1 fruit fly cellular context compared by ENCODE assay signal in genomic region chr3R:11948903-11949358, dm6.
TF ChIP-seq lines count a peak whose summit lies in the region.

TSS of gene Cad87A (minus strand) at chr3R:11949129.

TF ChIP-seq in whole organism, embryonic, 481 proteins besides CTCF, POLR2A, EP300 and RAD21 (continued from another document):
- no peak for TF ChIP-seq CG2129 (GFP tag; IDR thresholded peaks at IDR 0.05; lab: Robert Waterston, UW; ENCODE audit: partially characterized antibody)
- TF ChIP-seq her (GFP tag; optimal IDR thresholded peaks at IDR 0.05; lab: Kevin White, UChicago): peak; percentile 21
- peak; percentile 38 for TF ChIP-seq CG11504 (tag; optimal IDR thresholded peaks at IDR 0.05; lab: Kevin White, UChicago)
- TF ChIP-seq sima (GFP tag; optimal IDR thresholded peaks at IDR 0.05; lab: Kevin White, UChicago): no peak
- no peak for TF ChIP-seq zen2 (GFP tag; IDR thresholded peaks at IDR 0.05; lab: Robert Waterston, UW; ENCODE audit: partially characterized antibody)
- TF ChIP-seq Fer2 (tag; optimal IDR thresholded peaks at IDR 0.05; lab: Kevin White, UChicago): no peak
- TF ChIP-seq dmrt11E (tag; optimal IDR thresholded peaks at IDR 0.05; lab: Kevin White, UChicago): no peak
- no peak for TF ChIP-seq CG31224 (GFP tag; IDR thresholded peaks at IDR 0.05; lab: Robert Waterston, UW)
- TF ChIP-seq Ada2b (GFP tag; IDR thresholded peaks at IDR 0.05; lab: Robert Waterston, UW): no peak
- TF ChIP-seq row (GFP tag; IDR thresholded peaks at IDR 0.05; lab: Robert Waterston, UW): no peak
- TF ChIP-seq schlank (tag; optimal IDR thresholded peaks at IDR 0.05; lab: Kevin White, UChicago): no peak
- no peak for TF ChIP-seq dysf (GFP tag; IDR thresholded peaks at IDR 0.05; lab: Robert Waterston, UW)
- no peak for TF ChIP-seq yki (optimal IDR thresholded peaks at IDR 0.05; lab: Kevin White, UChicago)
- no peak for TF ChIP-seq bbx (GFP tag; IDR thresholded peaks at IDR 0.05; lab: Robert Waterston, UW; ENCODE audit: partially characterized antibody)
- no peak for TF ChIP-seq Atf-2 (GFP tag; optimal IDR thresholded peaks at IDR 0.05; lab: Kevin White, UChicago)
- TF ChIP-seq tll (GFP tag; optimal IDR thresholded peaks at IDR 0.05; lab: Kevin White, UChicago): peak in 1 of 2 experiments; percentile 85
- TF ChIP-seq Spps (tag; optimal IDR thresholded peaks at IDR 0.05; lab: Kevin White, UChicago): no peak
- no peak for TF ChIP-seq Dip3 (GFP tag; optimal IDR thresholded peaks at IDR 0.05; lab: Kevin White, UChicago)
- no peak for TF ChIP-seq Ets97D (GFP tag; optimal IDR thresholded peaks at IDR 0.05; lab: Kevin White, UChicago)
- TF ChIP-seq CG4424 (GFP tag; optimal IDR thresholded peaks at IDR 0.05; lab: Kevin White, UChicago): no peak
- no peak for TF ChIP-seq CG1602 (GFP tag; optimal IDR thresholded peaks at IDR 0.05; lab: Kevin White, UChicago)
- TF ChIP-seq CG12071 (GFP tag; optimal IDR thresholded peaks at IDR 0.05; lab: Kevin White, UChicago): peak; percentile 45
- TF ChIP-seq CG1603 (tag; optimal IDR thresholded peaks at IDR 0.05; lab: Kevin White, UChicago): peak; percentile 49
- TF ChIP-seq CG6854 (GFP tag; optimal IDR thresholded peaks at IDR 0.05; lab: Kevin White, UChicago): no peak
- no peak for TF ChIP-seq odd (GFP tag; optimal IDR thresholded peaks at IDR 0.05; lab: Kevin White, UChicago)
- no peak for TF ChIP-seq ash1 (GFP tag; optimal IDR thresholded peaks at IDR 0.05; lab: Kevin White, UChicago)
- TF ChIP-seq CG9817 (tag; optimal IDR thresholded peaks at IDR 0.05; lab: Kevin White, UChicago): no peak
- TF ChIP-seq BtbVII (GFP tag; optimal IDR thresholded peaks at IDR 0.05; lab: Kevin White, UChicago): no peak
- no peak for TF ChIP-seq Dbx (GFP tag; IDR thresholded peaks at IDR 0.05; lab: Robert Waterston, UW)
- TF ChIP-seq cg (GFP tag; optimal IDR thresholded peaks at IDR 0.05; lab: Kevin White, UChicago): peak; percentile 96
- no peak for TF ChIP-seq CG6791 (GFP tag; IDR thresholded peaks at IDR 0.05; lab: Robert Waterston, UW; ENCODE audit: partially characterized antibody)
- TF ChIP-seq GATAe (GFP tag; conservative IDR thresholded peaks at IDR 0.05; lab: Robert Waterston, UW): no peak
- TF ChIP-seq otp (GFP tag; IDR thresholded peaks at IDR 0.05; lab: Robert Waterston, UW): no peak
- TF ChIP-seq CG16863 (GFP tag; optimal IDR thresholded peaks at IDR 0.05; lab: Kevin White, UChicago): no peak
- no peak for TF ChIP-seq unc-4 (GFP tag; IDR thresholded peaks at IDR 0.05; lab: Robert Waterston, UW; ENCODE audit: partially characterized antibody)
- TF ChIP-seq Nf-YB (GFP tag; optimal IDR thresholded peaks at IDR 0.05; lab: Kevin White, UChicago): no peak
- peak; percentile 38 for TF ChIP-seq HmgD (GFP tag; optimal IDR thresholded peaks at IDR 0.05; lab: Kevin White, UChicago)
- TF ChIP-seq CG1529 (GFP tag; optimal IDR thresholded peaks at IDR 0.05; lab: Kevin White, UChicago): no peak
- no peak for TF ChIP-seq gt (GFP tag; IDR thresholded peaks at IDR 0.05; lab: Robert Waterston, UW)
- TF ChIP-seq Camta (GFP tag; optimal IDR thresholded peaks at IDR 0.05; lab: Kevin White, UChicago): peak; percentile 7
- no peak for TF ChIP-seq tup (GFP tag; optimal IDR thresholded peaks at IDR 0.05; lab: Kevin White, UChicago)
- peak; percentile 7 for TF ChIP-seq CG8281 (tag; optimal IDR thresholded peaks at IDR 0.05; lab: Kevin White, UChicago)
- TF ChIP-seq CG17359 (tag; optimal IDR thresholded peaks at IDR 0.05; lab: Kevin White, UChicago): peak; percentile 23
- no peak for TF ChIP-seq eyg (GFP tag; optimal IDR thresholded peaks at IDR 0.05; lab: Kevin White, UChicago)
- no peak for TF ChIP-seq wdn (GFP tag; IDR thresholded peaks at IDR 0.05; lab: Robert Waterston, UW)
- TF ChIP-seq ham (GFP tag; IDR thresholded peaks at IDR 0.05; lab: Robert Waterston, UW): no peak
- TF ChIP-seq CG18764 (GFP tag; optimal IDR thresholded peaks at IDR 0.05; lab: Kevin White, UChicago): no peak
- TF ChIP-seq sim (GFP tag; IDR thresholded peaks at IDR 0.05; lab: Robert Waterston, UW): no peak
- no peak for TF ChIP-seq eve (GFP tag; optimal IDR thresholded peaks at IDR 0.05; lab: Kevin White, UChicago)
- no peak for TF ChIP-seq CG18476 (GFP tag; optimal IDR thresholded peaks at IDR 0.05; lab: Kevin White, UChicago)
- no peak for TF ChIP-seq CG6272 (GFP tag; IDR thresholded peaks at IDR 0.05; lab: Robert Waterston, UW)
- peak; percentile 7 for TF ChIP-seq BEAF-32 (GFP tag; optimal IDR thresholded peaks at IDR 0.05; lab: Kevin White, UChicago)
- TF ChIP-seq bigmax (GFP tag; optimal IDR thresholded peaks at IDR 0.05; lab: Kevin White, UChicago): peak; percentile 67
- no peak for TF ChIP-seq CG30403 (GFP tag; optimal IDR thresholded peaks at IDR 0.05; lab: Kevin White, UChicago)
- TF ChIP-seq D19A (tag; optimal IDR thresholded peaks at IDR 0.05; lab: Kevin White, UChicago): peak; percentile 34
- peak; percentile 15 for TF ChIP-seq maf-S (GFP tag; optimal IDR thresholded peaks at IDR 0.05; lab: Kevin White, UChicago)
- no peak for TF ChIP-seq Ets65A (GFP tag; lab: Kevin White, UChicago)
- TF ChIP-seq grn (GFP tag; optimal IDR thresholded peaks at IDR 0.05; lab: Kevin White, UChicago): no peak
- no peak for TF ChIP-seq Taf1 (GFP tag; IDR thresholded peaks at IDR 0.05; lab: Robert Waterston, UW)
- no peak for TF ChIP-seq CG14014 (GFP tag; IDR thresholded peaks at IDR 0.05; lab: Robert Waterston, UW)
- TF ChIP-seq MESR4 (GFP tag; optimal IDR thresholded peaks at IDR 0.05; lab: Kevin White, UChicago): peak; percentile 29
- TF ChIP-seq CHES-1-like (GFP tag; optimal IDR thresholded peaks at IDR 0.05; lab: Kevin White, UChicago): peak; percentile 54
- TF ChIP-seq Hand (GFP tag; optimal IDR thresholded peaks at IDR 0.05; lab: Kevin White, UChicago): no peak
- no peak for TF ChIP-seq Mad (GFP tag; optimal IDR thresholded peaks at IDR 0.05; lab: Kevin White, UChicago)
- TF ChIP-seq fd102C (GFP tag; optimal IDR thresholded peaks at IDR 0.05; lab: Kevin White, UChicago): no peak
- no peak for TF ChIP-seq CG15269 (tag; optimal IDR thresholded peaks at IDR 0.05; lab: Kevin White, UChicago)
- TF ChIP-seq Adf1 (GFP tag; IDR thresholded peaks at IDR 0.05; lab: Robert Waterston, UW): no peak
- no peak; the same call in 3 of the 4 replicates for TF ChIP-seq Gug (GFP tag; IDR thresholded peaks at IDR 0.05; lab: Robert Waterston, UW)
- no peak for TF ChIP-seq Sry-β (GFP tag; optimal IDR thresholded peaks at IDR 0.05; lab: Kevin White, UChicago)
- TF ChIP-seq sob (GFP tag; IDR thresholded peaks at IDR 0.05; lab: Robert Waterston, UW): no peak
- TF ChIP-seq tgo (GFP tag; IDR thresholded peaks at IDR 0.05; lab: Robert Waterston, UW): no peak
- TF ChIP-seq Meics (GFP tag; optimal IDR thresholded peaks at IDR 0.05; lab: Kevin White, UChicago): no peak
- TF ChIP-seq CG8478 (optimal IDR thresholded peaks at IDR 0.05; lab: Kevin White, UChicago): no peak
- TF ChIP-seq CG3407 (GFP tag; optimal IDR thresholded peaks at IDR 0.05; lab: Kevin White, UChicago): peak; percentile 14
- TF ChIP-seq aop (GFP tag; IDR thresholded peaks at IDR 0.05; lab: Robert Waterston, UW): no peak
- TF ChIP-seq CG2875 (GFP tag; optimal IDR thresholded peaks at IDR 0.05; lab: Kevin White, UChicago): peak; percentile 50
- TF ChIP-seq btn (GFP tag; optimal IDR thresholded peaks at IDR 0.05; lab: Kevin White, UChicago): no peak
- TF ChIP-seq CG5245 (GFP tag; optimal IDR thresholded peaks at IDR 0.05; lab: Kevin White, UChicago): no peak
- no peak for TF ChIP-seq CG8089 (GFP tag; optimal IDR thresholded peaks at IDR 0.05; lab: Kevin White, UChicago)
- TF ChIP-seq wor (GFP tag; IDR thresholded peaks at IDR 0.05; lab: Robert Waterston, UW): no peak
- TF ChIP-seq CG31441 (GFP tag; IDR thresholded peaks at IDR 0.05; lab: Robert Waterston, UW): no peak
- no peak for TF ChIP-seq CG3838 (GFP tag; optimal IDR thresholded peaks at IDR 0.05; lab: Kevin White, UChicago)
- no peak for TF ChIP-seq CG14860 (GFP tag; IDR thresholded peaks at IDR 0.05; lab: Robert Waterston, UW; ENCODE audit: partially characterized antibody)
- peak; percentile 91 for TF ChIP-seq gfzf (GFP tag; optimal IDR thresholded peaks at IDR 0.05; lab: Kevin White, UChicago)
- peak in 1 of 2 experiments; percentile 9 for TF ChIP-seq insv (GFP tag; optimal IDR thresholded peaks at IDR 0.05; lab: Kevin White, UChicago)
- no peak for TF ChIP-seq knrl (GFP tag; IDR thresholded peaks at IDR 0.05; lab: Robert Waterston, UW; ENCODE audit: partially characterized antibody)
- peak; percentile 47 for TF ChIP-seq Side (GFP tag; optimal IDR thresholded peaks at IDR 0.05; lab: Kevin White, UChicago)
- TF ChIP-seq Hr51 (GFP tag; optimal IDR thresholded peaks at IDR 0.05; lab: Kevin White, UChicago): no peak
- no peak for TF ChIP-seq bsh (GFP tag; optimal IDR thresholded peaks at IDR 0.05; lab: Kevin White, UChicago)
- TF ChIP-seq CG6765 (GFP tag; optimal IDR thresholded peaks at IDR 0.05; lab: Kevin White, UChicago): no peak
- no peak for TF ChIP-seq chn (GFP tag; optimal IDR thresholded peaks at IDR 0.05; lab: Kevin White, UChicago)
- TF ChIP-seq CG12942 (GFP tag; optimal IDR thresholded peaks at IDR 0.05; lab: Kevin White, UChicago): no peak
- no peak for TF ChIP-seq Blimp-1 (GFP tag; optimal IDR thresholded peaks at IDR 0.05; lab: Kevin White, UChicago)
- no peak for TF ChIP-seq twi (tag; optimal IDR thresholded peaks at IDR 0.05; lab: Kevin White, UChicago)
- no peak for TF ChIP-seq pita (GFP tag; optimal IDR thresholded peaks at IDR 0.05; lab: Kevin White, UChicago)
- TF ChIP-seq nerfin-1 (tag; optimal IDR thresholded peaks at IDR 0.05; lab: Kevin White, UChicago): peak; percentile 65
- no peak for TF ChIP-seq CG7556 (GFP tag; optimal IDR thresholded peaks at IDR 0.05; lab: Kevin White, UChicago)
- peak; percentile 49 for TF ChIP-seq CG3163 (GFP tag; optimal IDR thresholded peaks at IDR 0.05; lab: Kevin White, UChicago)
- TF ChIP-seq Fer1 (GFP tag; optimal IDR thresholded peaks at IDR 0.05; lab: Kevin White, UChicago): peak; percentile 41
- TF ChIP-seq lmd (GFP tag; IDR thresholded peaks at IDR 0.05; lab: Robert Waterston, UW): no peak
- TF ChIP-seq CG6654 (GFP tag; optimal IDR thresholded peaks at IDR 0.05; lab: Kevin White, UChicago): no peak
- no peak for TF ChIP-seq CG6254 (GFP tag; optimal IDR thresholded peaks at IDR 0.05; lab: Kevin White, UChicago)
- no peak for TF ChIP-seq vvl (GFP tag; IDR thresholded peaks at IDR 0.05; lab: Robert Waterston, UW)
- no peak for TF ChIP-seq Nf-YA (GFP tag; IDR thresholded peaks at IDR 0.05; lab: Robert Waterston, UW)
- no peak for TF ChIP-seq Bgb (GFP tag; IDR thresholded peaks at IDR 0.05; lab: Robert Waterston, UW; ENCODE audit: partially characterized antibody)
- TF ChIP-seq repo (GFP tag; optimal IDR thresholded peaks at IDR 0.05; lab: Kevin White, UChicago): peak; percentile 58
- peak; percentile 81 for TF ChIP-seq pzg (GFP tag; optimal IDR thresholded peaks at IDR 0.05; lab: Kevin White, UChicago)
- TF ChIP-seq gro (GFP tag; optimal IDR thresholded peaks at IDR 0.05; lab: Kevin White, UChicago): peak; percentile 82
- no peak for TF ChIP-seq zf30C (GFP tag; optimal IDR thresholded peaks at IDR 0.05; lab: Kevin White, UChicago)
- TF ChIP-seq NC2β (GFP tag; optimal IDR thresholded peaks at IDR 0.05; lab: Kevin White, UChicago): peak; percentile 39
- TF ChIP-seq Sry-δ (GFP tag; optimal IDR thresholded peaks at IDR 0.05; lab: Kevin White, UChicago): no peak
- TF ChIP-seq CG13296 (GFP tag; optimal IDR thresholded peaks at IDR 0.05; lab: Kevin White, UChicago): peak; percentile 45
- TF ChIP-seq Antp (GFP tag; optimal IDR thresholded peaks at IDR 0.05; lab: Kevin White, UChicago): no peak
- peak; percentile 67 for TF ChIP-seq CG9437 (GFP tag; optimal IDR thresholded peaks at IDR 0.05; lab: Kevin White, UChicago)
- TF ChIP-seq dmrt99B (tag; optimal IDR thresholded peaks at IDR 0.05; lab: Kevin White, UChicago): no peak
- TF ChIP-seq CG4404 (GFP tag; IDR thresholded peaks at IDR 0.05; lab: Robert Waterston, UW): no peak
- no peak for TF ChIP-seq NC2α (GFP tag; optimal IDR thresholded peaks at IDR 0.05; lab: Kevin White, UChicago)
- peak; percentile 43 for TF ChIP-seq pfk (GFP tag; optimal IDR thresholded peaks at IDR 0.05; lab: Kevin White, UChicago)
- TF ChIP-seq CG4730 (GFP tag; IDR thresholded peaks at IDR 0.05; lab: Robert Waterston, UW): no peak
- no peak for TF ChIP-seq danr (GFP tag; IDR thresholded peaks at IDR 0.05; lab: Robert Waterston, UW)
- no peak for TF ChIP-seq CG10979 (tag; optimal IDR thresholded peaks at IDR 0.05; lab: Kevin White, UChicago)
- no peak for TF ChIP-seq E2f1 (GFP tag; IDR thresholded peaks at IDR 0.05; lab: Robert Waterston, UW)
- TF ChIP-seq bowl (GFP tag; IDR thresholded peaks at IDR 0.05; lab: Robert Waterston, UW): no peak
- no peak for TF ChIP-seq br (optimal IDR thresholded peaks at IDR 0.05; lab: Kevin White, UChicago)
- no peak for TF ChIP-seq tx (GFP tag; optimal IDR thresholded peaks at IDR 0.05; lab: Kevin White, UChicago)
